Fruit fly (Drosophila melanogaster) whole organism, wandering third instar larva: Measurements from ENCODE around the gene BckdhA.

Experiments used
- GATAd ChIP-seq: sonication (Bioruptor generic); optimal IDR thresholded peaks from 2 replicates; lab custom pipeline; 2016; ENCODE audit warnings: missing biosample characterization, missing genetic modification characterization
- HLH106 ChIP-seq: fragments of 200-800 bp; optimal IDR thresholded peaks from 3 replicates; lab custom pipeline; 2019; ENCODE audit warnings: missing biosample characterization, mild to moderate bottlenecking, missing genetic modification characterization, moderate library complexity
- Myc ChIP-seq: fragments of >200 bp; optimal IDR thresholded peaks from 2 replicates; lab custom pipeline; 2017
- br ChIP-seq: fragments of 200-800 bp; sonication (Bioruptor generic); optimal IDR thresholded peaks from 2 replicates; lab custom pipeline; 2016; ENCODE audit warnings: missing biosample characterization, missing genetic modification characterization
- dsf ChIP-seq: sonication (Bioruptor generic); optimal IDR thresholded peaks from 2 replicates; lab custom pipeline; 2016; ENCODE audit warnings: missing biosample characterization, missing genetic modification characterization, borderline replicate concordance
- ey ChIP-seq: fragments of 200-800 bp; sonication (Bioruptor generic); optimal IDR thresholded peaks from 2 replicates; lab custom pipeline; 2016; ENCODE audit warnings: missing biosample characterization, missing genetic modification characterization
- foxo ChIP-seq, 2 experiments: fragments of 200-800 bp; sonication (Bioruptor generic); optimal IDR thresholded peaks; 2 replicates in 1 of 2; 3 replicates in 1 of 2; lab custom pipeline; 2016 to 2017; ENCODE audit warnings: missing biosample characterization in 2 of 2, missing genetic modification characterization in 2 of 2
- fru ChIP-seq: fragments of 200-800 bp; sonication (Bioruptor generic); optimal IDR thresholded peaks from 3 replicates; lab custom pipeline; 2016; ENCODE audit warnings: missing biosample characterization, mild to moderate bottlenecking, missing genetic modification characterization
- h ChIP-seq: fragments of 200-800 bp; sonication (Bioruptor generic); optimal IDR thresholded peaks from 3 replicates; lab custom pipeline; 2016; ENCODE audit warnings: missing biosample characterization, mild to moderate bottlenecking, missing genetic modification characterization
- lola ChIP-seq: fragments of >200 bp; optimal IDR thresholded peaks from 2 replicates; lab custom pipeline; 2017; ENCODE audit warnings: missing biosample characterization, missing genetic modification characterization
- pan ChIP-seq: fragments of >200 bp; optimal IDR thresholded peaks from 2 replicates; lab custom pipeline; 2017
- rgr ChIP-seq: fragments of 200-800 bp; sonication (Bioruptor generic); optimal IDR thresholded peaks from 3 replicates; lab custom pipeline; 2016; ENCODE audit warnings: missing biosample characterization, mild to moderate bottlenecking, missing genetic modification characterization
- tai ChIP-seq: sonication (Bioruptor generic); optimal IDR thresholded peaks from 2 replicates; lab custom pipeline; 2016; ENCODE audit warnings: missing biosample characterization, missing genetic modification characterization

BckdhA gene

dm6 chr3R:9605084-9605483, 49.5 kb downstream of the BckdhA start:
- TF ChIP-seq pan, result no peak
- TF ChIP-seq HLH106, result peak; percentile 6
- TF ChIP-seq br (GFP tag; lab: Kevin White, UChicago), result peak; percentile 21
- no peak for TF ChIP-seq GATAd (GFP tag; lab: Kevin White, UChicago)
- no peak for TF ChIP-seq lola
- TF ChIP-seq dsf, result no peak
- TF ChIP-seq tai (GFP tag; lab: Kevin White, UChicago), result no peak
- TF ChIP-seq foxo (GFP tag; optimal IDR thresholded peaks at IDR 0.05; lab: Kevin White, UChicago), result peak in 1 of 2 experiments; percentile 37
- peak; percentile 23 for TF ChIP-seq ey (GFP tag; lab: Kevin White, UChicago)
- TF ChIP-seq h (GFP tag; lab: Kevin White, UChicago), result peak; percentile 33
- no peak for TF ChIP-seq Myc (lab: Kevin White, UChicago)
- peak; percentile 9 for TF ChIP-seq rgr (GFP tag; lab: Kevin White, UChicago)
- TF ChIP-seq fru, result peak; percentile 40
